Worm (Caenorhabditis elegans) whole organism, L4 larva: Measurements from ENCODE around the gene srd-56.
A peak's percentile ranks its signal among the peaks of the same experiment; 100 is the strongest.

ENCODE experiments used
- T26A8.4 ChIP-seq: fragments of 200-800 bp; sonication (Bioruptor generic); IDR thresholded peaks from 2 replicates; pipeline ENCODE4 v1.3.6; 2022; ENCODE audit warnings: missing genetic modification characterization, missing compliant biosample characterization
- ZK337.2 ChIP-seq: fragments of 200-800 bp; sonication (Bioruptor generic); IDR thresholded peaks from 2 replicates; pipeline ENCODE4 v1.3.6; 2022; ENCODE audit warnings: missing genetic modification reagents, missing genetic modification characterization, missing compliant biosample characterization
- ZK546.5 ChIP-seq, 2 experiments: sonication (generic microtip); optimal IDR thresholded peaks; 2 replicates each; lab custom pipeline; 2017; ENCODE audit warnings: missing biosample characterization in 2 of 2, missing genetic modification characterization in 2 of 2
- aha-1 ChIP-seq: fragments of 150-350 bp; peaks from one replicate; lab custom pipeline; 2014; ENCODE audit warnings: missing biosample characterization, missing genetic modification characterization
- aly-2 ChIP-seq: sonication (generic microtip); optimal IDR thresholded peaks from 2 replicates; lab custom pipeline; 2018; ENCODE audit warnings: missing biosample characterization, missing genetic modification characterization
- ceh-20 ChIP-seq: fragments of 200-800 bp; sonication (Bioruptor generic); IDR thresholded peaks from 2 replicates; pipeline ENCODE4 v1.3.6; 2022; ENCODE audit warnings: missing genetic modification reagents, missing genetic modification characterization, missing compliant biosample characterization
- ceh-44 ChIP-seq: fragments of 200-800 bp; sonication (Bioruptor generic); IDR thresholded peaks from 2 replicates; pipeline ENCODE4 v1.3.6; 2022; ENCODE audit warnings: missing genetic modification reagents, missing genetic modification characterization, missing compliant biosample characterization
- daf-12 ChIP-seq: fragments of 150-350 bp; optimal IDR thresholded peaks from 2 replicates; lab custom pipeline; 2014; ENCODE audit warnings: missing biosample characterization, missing genetic modification reagents, missing genetic modification characterization
- daf-16 ChIP-seq, 3 experiments: sonication (generic microtip); optimal IDR thresholded peaks; 2 replicates each; lab custom pipeline; 2016 to 2017; ENCODE audit warnings: missing genetic modification characterization in 3 of 3, missing genetic modification reagents in 3 of 3, mild to moderate bottlenecking in 2 of 3, missing compliant biosample characterization in 2 of 3, missing biosample characterization in 1 of 3, moderate library complexity in 1 of 3
- daf-8 ChIP-seq: fragments of 200-800 bp; sonication (Bioruptor generic); IDR thresholded peaks from 2 replicates; pipeline ENCODE4 v1.3.6; 2022; ENCODE audit warnings: missing genetic modification characterization, missing compliant biosample characterization
- dpl-1 ChIP-seq: fragments of 150-350 bp; optimal IDR thresholded peaks from 2 replicates; lab custom pipeline; 2014; ENCODE audit warnings: missing biosample characterization, missing genetic modification reagents, missing genetic modification characterization
- duxl-1 ChIP-seq: sonication (generic microtip); optimal IDR thresholded peaks from 2 replicates; lab custom pipeline; 2016; ENCODE audit warnings: mild to moderate bottlenecking, missing genetic modification characterization, moderate library complexity, missing compliant biosample characterization; ENCODE audit not compliant: poor library complexity
- dve-1 ChIP-seq: sonication (generic microtip); optimal IDR thresholded peaks from 2 replicates; lab custom pipeline; 2017; ENCODE audit warnings: antibody characterized with exemption, mild to moderate bottlenecking, missing genetic modification characterization, missing compliant biosample characterization; ENCODE audit not compliant: insufficient read depth
- fkh-10 ChIP-seq: fragments of 150-350 bp; optimal IDR thresholded peaks from 2 replicates; lab custom pipeline; 2014; ENCODE audit warnings: missing biosample characterization, missing genetic modification reagents, missing genetic modification characterization
- hif-1 ChIP-seq, 2 experiments: sonication (generic microtip); optimal IDR thresholded peaks; 2 replicates each; lab custom pipeline; 2016 to 2017; ENCODE audit warnings: missing compliant biosample characterization in 2 of 2, missing genetic modification characterization in 2 of 2, missing genetic modification reagents in 2 of 2, missing genotype in 2 of 2, mild to moderate bottlenecking in 1 of 2
- hlh-11 ChIP-seq: fragments of 200-800 bp; sonication (Bioruptor generic); optimal IDR thresholded peaks from 2 replicates; lab custom pipeline; 2018; ENCODE audit warnings: mild to moderate bottlenecking, missing genetic modification characterization, missing compliant biosample characterization
- lim-7 ChIP-seq: fragments of 200-800 bp; sonication (Bioruptor generic); IDR thresholded peaks from 2 replicates; pipeline ENCODE4 v1.3.6; 2022; ENCODE audit warnings: missing genetic modification characterization, missing compliant biosample characterization
- lin-15B ChIP-seq: fragments of 150-350 bp; sonication (generic microtip); optimal IDR thresholded peaks from 3 replicates; lab custom pipeline; 2014; ENCODE audit warnings: missing biosample characterization, missing genetic modification characterization
- lin-29 ChIP-seq: fragments of 200-800 bp; sonication (Bioruptor generic); IDR thresholded peaks from 2 replicates; pipeline ENCODE4 v1.3.6; 2022; ENCODE audit warnings: missing genetic modification reagents, missing genetic modification characterization, missing compliant biosample characterization
- lir-3 ChIP-seq: sonication (generic microtip); optimal IDR thresholded peaks from 2 replicates; lab custom pipeline; 2016; ENCODE audit warnings: mild to moderate bottlenecking, missing genetic modification characterization, missing compliant biosample characterization
- lsy-2 ChIP-seq, 2 experiments: fragments of 150-350 bp in 1 of 2; sonication (generic microtip) in 1 of 2; optimal IDR thresholded peaks; 2 replicates each; lab custom pipeline; 2014 to 2017; ENCODE audit warnings: missing biosample characterization in 2 of 2, missing genetic modification characterization in 2 of 2
- mxl-2 ChIP-seq: fragments of 200-800 bp; sonication (Bioruptor generic); conservative IDR thresholded peaks from 2 replicates; pipeline ENCODE4 v1.3.6; 2022; ENCODE audit warnings: missing genetic modification reagents, missing genetic modification characterization, missing compliant biosample characterization
- mxl-3 ChIP-seq: fragments of 200-800 bp; sonication (Bioruptor generic); optimal IDR thresholded peaks from 2 replicates; lab custom pipeline; 2018; ENCODE audit warnings: mild to moderate bottlenecking, missing genetic modification characterization, missing compliant biosample characterization
- nhr-10 ChIP-seq: fragments of 150-350 bp; optimal IDR thresholded peaks from 2 replicates; lab custom pipeline; 2014; ENCODE audit warnings: missing biosample characterization, missing genetic modification characterization
- nhr-102 ChIP-seq: sonication (generic microtip); optimal IDR thresholded peaks from 2 replicates; lab custom pipeline; 2016; ENCODE audit warnings: mild to moderate bottlenecking, missing genetic modification characterization, moderate library complexity, missing compliant biosample characterization
- nhr-11 ChIP-seq: fragments of 150-350 bp; optimal IDR thresholded peaks from 2 replicates; lab custom pipeline; 2014; ENCODE audit warnings: missing biosample characterization, missing genetic modification characterization
- nhr-28 ChIP-seq: fragments of 150-350 bp; optimal IDR thresholded peaks from 2 replicates; lab custom pipeline; 2014; ENCODE audit warnings: missing biosample characterization, missing genetic modification characterization
- nhr-42 ChIP-seq: fragments of 200-800 bp; sonication (Bioruptor generic); IDR thresholded peaks from 2 replicates; pipeline ENCODE4 v1.3.6; 2022; ENCODE audit warnings: missing genetic modification characterization, missing compliant biosample characterization
- nhr-48 ChIP-seq: sonication (generic microtip); optimal IDR thresholded peaks from 2 replicates; lab custom pipeline; 2016; ENCODE audit warnings: mild to moderate bottlenecking, missing genetic modification characterization, missing compliant biosample characterization
- nhr-77 ChIP-seq: fragments of 150-350 bp; optimal IDR thresholded peaks from 2 replicates; lab custom pipeline; 2014; ENCODE audit warnings: missing biosample characterization, missing genetic modification characterization
- pha-4 ChIP-seq, 2 experiments: fragments of 150-350 bp in 1 of 2; fragments of 200-800 bp in 1 of 2; sonication (Bioruptor generic) in 1 of 2; IDR thresholded peaks in 1 of 2; optimal IDR thresholded peaks in 1 of 2; 2 replicates each; pipeline versions ENCODE4 v1.3.6 to Lab custom; 2014 to 2022; ENCODE audit warnings: missing genetic modification characterization in 2 of 2, missing genetic modification reagents in 2 of 2, missing biosample characterization in 1 of 2, missing compliant biosample characterization in 1 of 2
- pqm-1 ChIP-seq: sonication (generic microtip); optimal IDR thresholded peaks from 2 replicates; lab custom pipeline; 2017; ENCODE audit warnings: missing biosample characterization, missing genetic modification characterization
- sdz-12 ChIP-seq: fragments of 200-800 bp; sonication (Bioruptor generic); optimal IDR thresholded peaks from 2 replicates; lab custom pipeline; 2018; ENCODE audit warnings: mild to moderate bottlenecking, missing genetic modification characterization, missing compliant biosample characterization
- skn-1 ChIP-seq: fragments of 150-350 bp; optimal IDR thresholded peaks from 2 replicates; lab custom pipeline; 2014; ENCODE audit warnings: missing biosample characterization, missing genetic modification characterization
- tra-1 ChIP-seq: fragments of 200-800 bp; sonication (Bioruptor generic); IDR thresholded peaks from 2 replicates; pipeline ENCODE4 v1.3.6; 2022; ENCODE audit warnings: missing genetic modification reagents, missing genetic modification characterization, missing compliant biosample characterization
- unc-130 ChIP-seq: sonication (generic microtip); optimal IDR thresholded peaks from 2 replicates; lab custom pipeline; 2016; ENCODE audit warnings: missing genetic modification reagents, missing genetic modification characterization, missing compliant biosample characterization
- unc-62 ChIP-seq, 3 experiments: fragments of 150-350 bp in 1 of 3; sonication (generic microtip); optimal IDR thresholded peaks in 2 of 3; peaks in 1 of 3; 1 replicate in 1 of 3; 2 replicates in 2 of 3; lab custom pipeline; 2014 to 2017; ENCODE audit warnings: missing biosample characterization in 3 of 3, missing genetic modification characterization in 3 of 3, missing genetic modification reagents in 3 of 3, missing genotype in 1 of 3
- vab-7 ChIP-seq: fragments of 200-800 bp; sonication (Bioruptor generic); IDR thresholded peaks from 2 replicates; pipeline ENCODE4 v1.3.6; 2022; ENCODE audit warnings: missing genetic modification reagents, missing genetic modification characterization, missing compliant biosample characterization
- zag-1 ChIP-seq: fragments of 150-350 bp; optimal IDR thresholded peaks from 2 replicates; lab custom pipeline; 2014; ENCODE audit warnings: missing biosample characterization, missing genetic modification characterization
- zfp-3 ChIP-seq: fragments of 200-800 bp; sonication (Bioruptor generic); conservative IDR thresholded peaks from 2 replicates; pipeline ENCODE4 v1.3.6; 2022; ENCODE audit warnings: missing genetic modification reagents, missing genetic modification characterization, missing compliant biosample characterization
- zip-11 ChIP-seq: fragments of 200-800 bp; sonication (Bioruptor generic); IDR thresholded peaks from 2 replicates; pipeline ENCODE4 v1.3.6; 2022; ENCODE audit warnings: missing genetic modification characterization, missing compliant biosample characterization
- zip-2 ChIP-seq: fragments of 150-350 bp; optimal IDR thresholded peaks from 2 replicates; lab custom pipeline; 2014; ENCODE audit warnings: missing biosample characterization, missing genetic modification characterization
- ztf-7 ChIP-seq: fragments of 150-350 bp; optimal IDR thresholded peaks from 2 replicates; lab custom pipeline; 2014; ENCODE audit warnings: missing biosample characterization, missing genetic modification characterization

The srd-56 gene

ce11 chrII:7242754-7243153 is 39.7 kb upstream of the srd-56 start:
- TF ChIP-seq mxl-2 (GFP tag; lab: Robert Waterston, UW) (no peak), zip-2 (tag; lab: Kevin White, UChicago) (no peak), dve-1 (tag; lab: Kevin White, UChicago) (no peak), aha-1 (tag; lab: Kevin White, UChicago) (no peak), aly-2 (no peak), ZK337.2 (GFP tag; lab: Robert Waterston, UW) (no peak), nhr-11 (tag; lab: Kevin White, UChicago) (no peak), nhr-42 (no peak), lir-3 (tag; lab: Kevin White, UChicago) (no peak), zag-1 (tag; lab: Kevin White, UChicago) (no peak), T26A8.4 (no peak), lin-29 (GFP tag; lab: Robert Waterston, UW) (no peak), skn-1 (tag; lab: Kevin White, UChicago) (no peak), vab-7 (GFP tag; lab: Robert Waterston, UW) (no peak), daf-8 (no peak), zfp-3 (GFP tag; lab: Robert Waterston, UW) (no peak), nhr-102 (no peak), nhr-10 (tag; lab: Kevin White, UChicago) (no peak)

ce11 chrII:7239705-7240104 is 36.7 kb upstream of the srd-56 start:
- peak in 1 of 2 experiments; percentile 68 for TF ChIP-seq unc-62 (GFP tag; optimal IDR thresholded peaks at IDR 0.05 in 1 of 2; lab: Kevin White, UChicago)
- TF ChIP-seq unc-62 (tag; optimal IDR thresholded peaks at IDR 0.05; lab: Kevin White, UChicago), result no peak
- no peak for TF ChIP-seq mxl-3 (GFP tag; lab: Kevin White, UChicago)
- peak; percentile 94 for TF ChIP-seq aha-1 (tag; lab: Kevin White, UChicago)
- TF ChIP-seq vab-7 (GFP tag; lab: Robert Waterston, UW), result no peak
- no peak for TF ChIP-seq zip-11 (GFP tag; lab: Robert Waterston, UW)

- no peak for TF ChIP-seq daf-12 (tag; lab: Kevin White, UChicago)
- TF ChIP-seq ceh-44 (GFP tag; lab: Robert Waterston, UW), result no peak
- TF ChIP-seq hif-1 (tag; optimal IDR thresholded peaks at IDR 0.05; lab: Kevin White, UChicago), result no peak
- TF ChIP-seq zfp-3 (GFP tag; lab: Robert Waterston, UW), result no peak
- TF ChIP-seq unc-62 (GFP tag; optimal IDR thresholded peaks at IDR 0.05 in 1 of 2; lab: Kevin White, UChicago), result peak in 1 of 2 experiments; percentile 63
- TF ChIP-seq unc-62 (tag; optimal IDR thresholded peaks at IDR 0.05; lab: Kevin White, UChicago), result no peak
- TF ChIP-seq fkh-10 (GFP tag; lab: Kevin White, UChicago), result no peak
- TF ChIP-seq ZK546.5 (tag; optimal IDR thresholded peaks at IDR 0.05; lab: Kevin White, UChicago), result no peak
- TF ChIP-seq duxl-1 (tag; lab: Kevin White, UChicago), result no peak
- TF ChIP-seq ztf-7, result no peak
These were observed 35.8 kb upstream of the srd-56 start for ce11 chrII:7238791-7239190.

ce11 chrII:7238248-7238647 is 35.2 kb upstream of the srd-56 start, which contains the start of gene aqp-1:
aqp-1 (minus strand) TSS chrII:7238349.
- TF ChIP-seq T26A8.4 (no peak), dve-1 (tag; lab: Kevin White, UChicago) (peak; percentile 74), lin-15B (no peak), nhr-48 (peak; percentile 80), nhr-42 (0 out of 2 replicates have a peak, but pooled peaks have one; percentile 19), zip-2 (tag; lab: Kevin White, UChicago) (no peak), sdz-12 (no peak), pqm-1 (tag; lab: Kevin White, UChicago) (peak; percentile 47), dpl-1 (GFP tag; lab: Kevin White, UChicago) (no peak), pha-4 (GFP tag; IDR thresholded peaks at IDR 0.05; lab: Robert Waterston, UW) (no peak), pha-4 (tag; optimal IDR thresholded peaks at IDR 0.05; lab: Kevin White, UChicago) (peak; percentile 6), nhr-77 (tag; lab: Kevin White, UChicago) (peak; percentile 45), nhr-28 (tag; lab: Kevin White, UChicago) (peak; percentile 57), lim-7 (GFP tag; lab: Robert Waterston, UW) (no peak), ZK337.2 (GFP tag; lab: Robert Waterston, UW) (no peak), aly-2 (no peak), unc-130 (no peak), lsy-2 (tag; optimal IDR thresholded peaks at IDR 0.05; lab: Kevin White, UChicago) (peak; percentile 19), nhr-11 (tag; lab: Kevin White, UChicago) (no peak), tra-1 (GFP tag; lab: Robert Waterston, UW) (peak; percentile 52; the same call in 1 of the 2 replicates), daf-16 (GFP tag; optimal IDR thresholded peaks at IDR 0.05; lab: Kevin White, UChicago) (peak in 1 of 2 experiments; percentile 67), daf-16 (tag; optimal IDR thresholded peaks at IDR 0.05; lab: Kevin White, UChicago) (peak; percentile 99), ztf-7 (no peak), hlh-11 (tag; lab: Kevin White, UChicago) (peak; percentile 81), ceh-20 (no peak), mxl-3 (GFP tag; lab: Kevin White, UChicago) (peak; percentile 52)
